Worm (Caenorhabditis elegans) whole organism, L3 larva: Measurements from ENCODE around the gene acl-9.
A peak's percentile ranks its signal among the peaks of the same experiment; 100 is the strongest.

Experiments
- ZK546.5 ChIP-seq: sonication (generic microtip); optimal IDR thresholded peaks from 2 replicates; lab custom pipeline; 2017; ENCODE audit warnings: missing biosample characterization, missing genetic modification characterization
- aly-2 ChIP-seq: fragments of 150-350 bp; optimal IDR thresholded peaks from 2 replicates; lab custom pipeline; 2014; ENCODE audit warnings: missing biosample characterization, missing genetic modification characterization
- ceh-16 ChIP-seq: sonication (generic microtip); optimal IDR thresholded peaks from 2 replicates; lab custom pipeline; 2017; ENCODE audit warnings: missing biosample characterization, missing genetic modification characterization
- ceh-82 ChIP-seq: fragments of 150-350 bp; optimal IDR thresholded peaks from 2 replicates; lab custom pipeline; 2014; ENCODE audit warnings: missing biosample characterization, missing genetic modification characterization
- ceh-9 ChIP-seq: sonication (generic microtip); optimal IDR thresholded peaks from 2 replicates; lab custom pipeline; 2018; ENCODE audit warnings: missing biosample characterization, missing genetic modification characterization
- egl-5 ChIP-seq: fragments of 150-350 bp; optimal IDR thresholded peaks from 2 replicates; lab custom pipeline; 2017; ENCODE audit warnings: missing biosample characterization, missing genetic modification reagents, missing genetic modification characterization, inconsistent platforms
- elt-2 ChIP-seq: sonication (generic microtip); optimal IDR thresholded peaks from 2 replicates; lab custom pipeline; 2016; ENCODE audit warnings: missing genetic modification reagents, mild to moderate bottlenecking, missing genetic modification characterization, missing compliant biosample characterization
- fkh-10 ChIP-seq: sonication (generic microtip); optimal IDR thresholded peaks from 2 replicates; lab custom pipeline; 2017; ENCODE audit warnings: missing biosample characterization, missing genetic modification reagents, missing genetic modification characterization
- fkh-2 ChIP-seq: fragments of 150-350 bp; optimal IDR thresholded peaks from 2 replicates; lab custom pipeline; 2014; ENCODE audit warnings: missing biosample characterization, missing genetic modification reagents, missing genetic modification characterization
- fos-1 ChIP-seq: fragments of 150-350 bp; optimal IDR thresholded peaks from 2 replicates; lab custom pipeline; 2014; ENCODE audit warnings: missing biosample characterization, missing genetic modification characterization
- lin-15B ChIP-seq: fragments of 150-350 bp; optimal IDR thresholded peaks from 2 replicates; lab custom pipeline; 2014; ENCODE audit warnings: missing biosample characterization, missing genetic modification characterization
- lin-39 ChIP-seq: fragments of 150-350 bp; optimal IDR thresholded peaks from 2 replicates; lab custom pipeline; 2018; ENCODE audit warnings: missing biosample characterization, missing genetic modification reagents, missing genetic modification characterization
- mdl-1 ChIP-seq: fragments of 150-350 bp; optimal IDR thresholded peaks from 2 replicates; lab custom pipeline; 2014; ENCODE audit warnings: missing biosample characterization, missing genetic modification characterization
- nfya-1 ChIP-seq: sonication (generic microtip); optimal IDR thresholded peaks from 2 replicates; lab custom pipeline; 2017; ENCODE audit warnings: missing genetic modification characterization, mild to moderate bottlenecking, missing compliant biosample characterization, antibody characterized with exemption, moderate library complexity; ENCODE audit not compliant: insufficient read depth
- nhr-11 ChIP-seq: fragments of 150-350 bp; optimal IDR thresholded peaks from 2 replicates; lab custom pipeline; 2014; ENCODE audit warnings: missing biosample characterization, missing genetic modification characterization
- nhr-12 ChIP-seq: fragments of 150-350 bp; optimal IDR thresholded peaks from 2 replicates; lab custom pipeline; 2014; ENCODE audit warnings: missing biosample characterization, missing genetic modification characterization
- nhr-237 ChIP-seq: fragments of 150-350 bp; optimal IDR thresholded peaks from 2 replicates; lab custom pipeline; 2014; ENCODE audit warnings: missing biosample characterization, missing genetic modification characterization
- nhr-25 ChIP-seq: sonication (generic microtip); optimal IDR thresholded peaks from 2 replicates; lab custom pipeline; 2017; ENCODE audit warnings: missing biosample characterization, missing genetic modification characterization
- tbx-2 ChIP-seq: sonication (generic microtip); optimal IDR thresholded peaks from 2 replicates; lab custom pipeline; 2016; ENCODE audit warnings: mild to moderate bottlenecking, missing genetic modification characterization, missing compliant biosample characterization
- ztf-11 ChIP-seq: fragments of 150-350 bp; optimal IDR thresholded peaks from 2 replicates; lab custom pipeline; 2014; ENCODE audit warnings: missing biosample characterization, missing genetic modification characterization
- ztf-4 ChIP-seq: fragments of 150-350 bp; optimal IDR thresholded peaks from 2 replicates; lab custom pipeline; 2014; ENCODE audit warnings: missing biosample characterization, missing genetic modification characterization

acl-9 gene

ce11 chrV:6498903-6499302 is 45.9 kb downstream of the acl-9 start, which contains the start of gene W01A11.1:
TSS of gene W01A11.1 (plus strand) at chrV:6499224.
- TF ChIP-seq fkh-10 (no peak), fkh-2 (tag; lab: Kevin White, UChicago) (no peak), elt-2 (tag; lab: Kevin White, UChicago) (peak; percentile 37), ceh-9 (tag; lab: Kevin White, UChicago) (no peak), nhr-237 (tag; lab: Kevin White, UChicago) (no peak), ZK546.5 (tag; lab: Kevin White, UChicago) (no peak), lin-15B (tag; lab: Kevin White, UChicago) (no peak)

- no peak for TF ChIP-seq ceh-16
- TF ChIP-seq lin-39 = peak; percentile 39
- TF ChIP-seq nhr-25 (tag; lab: Kevin White, UChicago) = peak; percentile 0
These were observed 50.1 kb downstream of the acl-9 start for ce11 chrV:6503158-6503557.

DNA sequence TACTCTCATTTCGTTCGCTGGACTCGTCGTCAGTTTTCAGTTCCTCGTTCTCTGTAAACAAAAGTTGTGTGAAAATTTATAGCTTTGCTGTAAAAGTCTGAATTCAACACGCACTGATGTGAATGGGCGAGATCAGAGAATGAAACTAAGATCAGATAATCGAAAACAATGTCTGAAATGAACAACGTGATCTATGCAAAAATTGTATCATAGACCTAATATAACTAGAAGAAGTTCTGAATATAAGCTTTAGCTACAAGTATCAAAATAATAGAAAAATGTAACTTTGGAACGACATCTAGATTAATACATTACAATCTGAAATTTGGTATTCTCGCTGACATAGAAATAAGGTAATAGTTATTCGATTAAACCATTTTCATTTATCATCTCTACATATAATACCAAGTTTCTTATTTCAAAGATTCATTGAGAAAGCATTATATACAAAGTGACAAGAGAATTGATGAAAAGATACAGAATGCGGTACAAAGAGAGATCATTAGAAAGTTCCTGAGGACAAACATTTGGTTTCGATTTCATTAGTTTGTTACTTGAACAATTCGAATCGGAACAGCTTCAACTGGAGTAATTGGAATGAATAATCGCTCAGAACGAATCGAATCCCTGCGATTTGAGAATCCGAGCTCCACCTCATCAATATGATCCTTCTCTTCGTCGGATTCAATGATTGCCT is 51.3 kb downstream of the acl-9 start, which contains the start of gene moc-2:
TSS of gene moc-2 (minus strand) at position 51 of the 697 bp plus-strand sequence.
- TF ChIP-seq ceh-16 (no peak), nhr-11 (no peak), nfya-1 (tag; lab: Kevin White, UChicago) (no peak), elt-2 (tag; lab: Kevin White, UChicago) (no peak), nhr-12 (tag; lab: Kevin White, UChicago) (no peak), ztf-4 (tag; lab: Kevin White, UChicago) (no peak), fos-1 (no peak), egl-5 (no peak), ztf-11 (tag; lab: Kevin White, UChicago) (no peak), ceh-9 (tag; lab: Kevin White, UChicago) (no peak), tbx-2 (no peak), mdl-1 (no peak), aly-2 (tag; lab: Kevin White, UChicago) (no peak), ceh-82 (tag; lab: Kevin White, UChicago) (no peak)
